Fruit fly (Drosophila melanogaster): Measurements from ENCODE around the gene CG42613.

CG42613 gene

DNA sequence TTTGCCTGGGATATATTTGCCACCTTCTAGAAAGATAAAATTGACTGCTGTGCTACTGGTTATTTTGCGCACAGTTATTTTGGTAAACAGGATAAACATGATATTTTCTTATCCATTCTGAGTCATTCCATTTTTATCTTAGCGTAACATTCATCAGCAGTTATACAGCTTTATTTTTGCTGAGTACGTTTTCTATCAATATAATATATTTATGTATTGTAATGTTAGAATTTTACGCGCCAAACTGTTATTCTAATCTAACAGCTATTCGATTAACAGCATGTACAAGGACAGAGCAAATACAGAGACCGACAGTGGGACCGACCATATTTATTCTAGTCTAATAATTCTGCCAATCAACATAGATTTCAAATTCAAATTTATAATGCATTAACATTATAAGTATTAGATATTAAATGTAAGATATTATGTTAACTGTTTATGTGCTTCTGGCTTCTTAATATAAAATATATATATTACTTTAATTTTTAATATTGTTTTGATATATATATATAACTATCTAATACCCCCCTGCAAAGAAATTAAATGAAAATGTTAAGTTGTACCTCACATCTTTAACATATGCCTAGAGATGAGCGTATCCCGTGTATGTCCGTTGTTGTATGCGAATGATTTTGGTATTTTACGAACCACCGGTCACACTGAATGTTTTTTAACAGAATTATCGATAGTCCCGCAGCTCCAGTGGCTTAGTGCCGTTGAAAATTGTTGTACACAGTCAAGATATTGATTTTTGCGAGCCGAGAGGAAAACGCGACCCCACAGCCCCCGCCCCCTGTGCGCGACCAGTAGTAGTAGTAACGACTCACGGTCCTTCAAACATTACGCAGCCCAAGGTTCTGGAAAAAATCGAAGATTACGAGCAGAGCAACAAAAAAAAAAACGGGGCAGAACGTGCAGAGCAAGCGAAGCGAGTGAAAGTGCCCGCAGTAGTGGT, 22.8 kb upstream of the CG42613 start, which contains the start of gene EndoA (continued):
- TF ChIP-seq Mes4 (GFP tag; optimal IDR thresholded peaks at IDR 0.05): no peak
- TF ChIP-seq CG6683 (GFP tag; optimal IDR thresholded peaks at IDR 0.05): no peak
- peak; percentile 90 for TF ChIP-seq Sry-δ (GFP tag; optimal IDR thresholded peaks at IDR 0.05)
- TF ChIP-seq CG30431 (GFP tag; optimal IDR thresholded peaks at IDR 0.05): no peak
- peak; percentile 16 for TF ChIP-seq CTCF (GFP tag; optimal IDR thresholded peaks at IDR 0.05)
- TF ChIP-seq CG12104 (GFP tag; optimal IDR thresholded peaks at IDR 0.05): peak; percentile 15
- TF ChIP-seq esg (GFP tag; conservative IDR thresholded peaks at IDR 0.05): no peak
- TF ChIP-seq CG12769 (tag; optimal IDR thresholded peaks at IDR 0.05): no peak
- no peak for TF ChIP-seq Mad (GFP tag; optimal IDR thresholded peaks at IDR 0.05)
- peak; percentile 47 for TF ChIP-seq CG30020 (tag; optimal IDR thresholded peaks at IDR 0.05)
- no peak for TF ChIP-seq nom (GFP tag; optimal IDR thresholded peaks at IDR 0.05)
- 0 out of 2 replicates have a peak, but pooled peaks have one; percentile 28 for TF ChIP-seq chm (GFP tag; IDR thresholded peaks at IDR 0.05)
- no peak for TF ChIP-seq Mrtf (GFP tag; IDR thresholded peaks at IDR 0.05)
- TF ChIP-seq slbo (GFP tag; IDR thresholded peaks at IDR 0.05): peak; percentile 56; the same call in 1 of the 2 replicates
- TF ChIP-seq CG3407 (GFP tag; optimal IDR thresholded peaks at IDR 0.05): peak; percentile 5
- no peak for TF ChIP-seq h (optimal IDR thresholded peaks at IDR 0.05)
- TF ChIP-seq CG2678 (tag; optimal IDR thresholded peaks at IDR 0.05): peak; percentile 75
- TF ChIP-seq Hey (tag; optimal IDR thresholded peaks at IDR 0.05): no peak
- no peak for TF ChIP-seq CG8359 (GFP tag; optimal IDR thresholded peaks at IDR 0.05; ENCODE audit: borderline replicate concordance)
- no peak for TF ChIP-seq Awh (GFP tag; IDR thresholded peaks at IDR 0.05)
- TF ChIP-seq CG18476 (GFP tag; optimal IDR thresholded peaks at IDR 0.05): no peak
- no peak for TF ChIP-seq CG5180 (GFP tag; optimal IDR thresholded peaks at IDR 0.05)
- TF ChIP-seq ftz-f1 (GFP tag; optimal IDR thresholded peaks at IDR 0.05): peak; percentile 42
- no peak for TF ChIP-seq croc (GFP tag; conservative IDR thresholded peaks at IDR 0.05)
- peak; percentile 25; the same call in 1 of the 2 replicates for TF ChIP-seq Taf1 (GFP tag; IDR thresholded peaks at IDR 0.05)
- no peak for TF ChIP-seq CG17568 (GFP tag; optimal IDR thresholded peaks at IDR 0.05)
- no peak for TF ChIP-seq CG6175 (GFP tag; IDR thresholded peaks at IDR 0.05)
- TF ChIP-seq CG12219 (GFP tag; optimal IDR thresholded peaks at IDR 0.05): no peak
- peak; percentile 52 for TF ChIP-seq ato (GFP tag; IDR thresholded peaks at IDR 0.05; ENCODE audit: partially characterized antibody)
- no peak for TF ChIP-seq ewg (GFP tag; optimal IDR thresholded peaks at IDR 0.05)
- TF ChIP-seq wor (GFP tag; IDR thresholded peaks at IDR 0.05): no peak
- no peak for TF ChIP-seq so (GFP tag; IDR thresholded peaks at IDR 0.05)
- no peak for TF ChIP-seq jigr1 (GFP tag; IDR thresholded peaks at IDR 0.05)
- TF ChIP-seq CG2712 (tag; optimal IDR thresholded peaks at IDR 0.05): peak; percentile 75
- TF ChIP-seq al (GFP tag; IDR thresholded peaks at IDR 0.05): no peak
- TF ChIP-seq CG18011 (GFP tag; optimal IDR thresholded peaks at IDR 0.05): no peak
- TF ChIP-seq CG11093 (GFP tag; IDR thresholded peaks at IDR 0.05): no peak
- no peak for TF ChIP-seq CG16863 (GFP tag; optimal IDR thresholded peaks at IDR 0.05)
- peak; percentile 73 for TF ChIP-seq CG12391 (tag; optimal IDR thresholded peaks at IDR 0.05)
- TF ChIP-seq row (GFP tag; IDR thresholded peaks at IDR 0.05): peak; percentile 79
- TF ChIP-seq yki (optimal IDR thresholded peaks at IDR 0.05): no peak
- no peak for TF ChIP-seq CG6854 (GFP tag; optimal IDR thresholded peaks at IDR 0.05)
- no peak for TF ChIP-seq Nf-YB (GFP tag; optimal IDR thresholded peaks at IDR 0.05)
- no peak for TF ChIP-seq vfl (GFP tag; optimal IDR thresholded peaks at IDR 0.05)
- no peak for TF ChIP-seq btn (GFP tag; optimal IDR thresholded peaks at IDR 0.05)
- TF ChIP-seq Hmr (GFP tag; optimal IDR thresholded peaks at IDR 0.05): peak; percentile 78
- peak; percentile 31 for TF ChIP-seq Oli (tag; optimal IDR thresholded peaks at IDR 0.05)
- TF ChIP-seq ttk (GFP tag; IDR thresholded peaks at IDR 0.05): no peak
- TF ChIP-seq CG7786 (GFP tag; optimal IDR thresholded peaks at IDR 0.05): peak; percentile 40
- TF ChIP-seq CG11504 (tag; optimal IDR thresholded peaks at IDR 0.05): peak; percentile 73
